Worm (Caenorhabditis elegans) whole organism, midembryonic: ENCODE results near the gene F57B1.6.

Experiments
- T22C8.4 ChIP-seq: fragments of 200-800 bp; sonication (Bioruptor generic); IDR thresholded peaks from 2 replicates; pipeline ENCODE4 v1.3.6; 2022; ENCODE audit warnings: missing genetic modification characterization, missing compliant biosample characterization
- cog-1 ChIP-seq: sonication (generic microtip); optimal IDR thresholded peaks from 2 replicates; lab custom pipeline; 2016; ENCODE audit warnings: missing genetic modification characterization, missing compliant biosample characterization
- flt-1 ChIP-seq: fragments of 200-800 bp; sonication (Bioruptor generic); IDR thresholded peaks from 2 replicates; pipeline ENCODE4 v1.3.6; 2022; ENCODE audit warnings: missing genetic modification characterization, missing compliant biosample characterization
- klf-2 ChIP-seq: fragments of 200-800 bp; sonication (Bioruptor generic); conservative IDR thresholded peaks from 2 replicates; pipeline ENCODE4 v1.3.6; 2022; ENCODE audit warnings: missing genetic modification reagents, missing genetic modification characterization, missing compliant biosample characterization
- med-1 ChIP-seq: sonication (generic microtip); optimal IDR thresholded peaks from 2 replicates; lab custom pipeline; 2017; ENCODE audit warnings: missing genetic modification characterization, mild to moderate bottlenecking, missing compliant biosample characterization, antibody characterized with exemption, missing genetic modification reagents; ENCODE audit not compliant: insufficient read depth
- ref-1 ChIP-seq: fragments of 200-800 bp; sonication (Bioruptor generic); conservative IDR thresholded peaks from 2 replicates; pipeline ENCODE4 v1.3.6; 2022; ENCODE audit warnings: missing genetic modification reagents, missing genetic modification characterization, missing compliant biosample characterization
- tab-1 ChIP-seq: fragments of 200-800 bp; sonication (Bioruptor generic); IDR thresholded peaks from 2 replicates; pipeline ENCODE4 v1.3.6; 2022; ENCODE audit warnings: missing genetic modification characterization, missing compliant biosample characterization
- ztf-23 ChIP-seq: fragments of 200-800 bp; sonication (Bioruptor generic); IDR thresholded peaks from 2 replicates; pipeline ENCODE4 v1.3.6; 2022; ENCODE audit warnings: missing genetic modification reagents, missing genetic modification characterization, missing compliant biosample characterization
- ztf-29 ChIP-seq: fragments of 200-800 bp; sonication (Bioruptor generic); IDR thresholded peaks from 2 replicates; pipeline ENCODE4 v1.3.6; 2022; ENCODE audit warnings: missing genetic modification reagents, missing genetic modification characterization, missing compliant biosample characterization

Gene F57B1.6

ce11 chrV:13206514-13206913 is 2.9 kb upstream of the F57B1.6 start:
- TF ChIP-seq cog-1 (no peak), klf-2 (GFP tag; lab: Robert Waterston, UW) (no peak), flt-1 (GFP tag; lab: Robert Waterston, UW) (no peak), ztf-29 (GFP tag; lab: Robert Waterston, UW) (no peak), ztf-23 (GFP tag; lab: Robert Waterston, UW) (no peak), tab-1 (GFP tag; lab: Robert Waterston, UW) (no peak), T22C8.4 (GFP tag; lab: Robert Waterston, UW) (no peak), ref-1 (GFP tag; lab: Robert Waterston, UW) (no peak), med-1 (GFP tag; lab: Kevin White, UChicago) (no peak)

ce11 chrV:13207426-13207825 is 2.0 kb upstream of the F57B1.6 start, which contains the start of gene F57B1.5:
Gene F57B1.5 (plus strand): TSS chrV:13207726.
- TF ChIP-seq klf-2 (GFP tag; lab: Robert Waterston, UW) (no peak), cog-1 (no peak), flt-1 (GFP tag; lab: Robert Waterston, UW) (no peak), T22C8.4 (GFP tag; lab: Robert Waterston, UW) (no peak), ztf-23 (GFP tag; lab: Robert Waterston, UW) (no peak), ztf-29 (GFP tag; lab: Robert Waterston, UW) (no peak), med-1 (GFP tag; lab: Kevin White, UChicago) (no peak), ref-1 (GFP tag; lab: Robert Waterston, UW) (no peak), tab-1 (GFP tag; lab: Robert Waterston, UW) (no peak)

DNA sequence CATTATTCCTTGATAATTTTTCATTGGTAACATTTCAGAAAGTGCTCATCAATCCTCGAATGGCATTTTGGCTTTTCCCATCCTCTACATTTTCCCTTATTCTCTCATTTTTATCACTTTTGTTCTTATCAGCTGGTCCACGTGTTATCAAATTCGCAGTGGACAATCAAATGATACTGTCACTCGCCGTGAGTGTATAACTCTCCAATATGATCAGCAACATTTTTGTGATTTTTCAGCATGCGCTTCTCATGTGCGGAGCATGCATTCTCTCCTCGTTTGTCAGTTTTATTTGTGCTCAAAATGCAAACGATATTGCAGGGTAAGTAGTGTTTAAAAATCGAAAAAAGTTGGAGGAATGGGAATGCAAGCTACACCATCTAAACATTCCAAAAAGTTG is 3.1 kb downstream of the F57B1.6 start:
- TF ChIP-seq med-1 (GFP tag; lab: Kevin White, UChicago) (no peak), flt-1 (GFP tag; lab: Robert Waterston, UW) (no peak), ztf-29 (GFP tag; lab: Robert Waterston, UW) (no peak), cog-1 (no peak), tab-1 (GFP tag; lab: Robert Waterston, UW) (no peak), klf-2 (GFP tag; lab: Robert Waterston, UW) (no peak), T22C8.4 (GFP tag; lab: Robert Waterston, UW) (no peak), ztf-23 (GFP tag; lab: Robert Waterston, UW) (no peak), ref-1 (GFP tag; lab: Robert Waterston, UW) (no peak)

- TF ChIP-seq ref-1 (GFP tag; lab: Robert Waterston, UW) (no peak), ztf-29 (GFP tag; lab: Robert Waterston, UW) (no peak), tab-1 (GFP tag; lab: Robert Waterston, UW) (no peak), med-1 (GFP tag; lab: Kevin White, UChicago) (no peak), klf-2 (GFP tag; lab: Robert Waterston, UW) (no peak), flt-1 (GFP tag; lab: Robert Waterston, UW) (no peak), cog-1 (no peak), T22C8.4 (GFP tag; lab: Robert Waterston, UW) (no peak), ztf-23 (GFP tag; lab: Robert Waterston, UW) (no peak)
Observed at ce11 chrV:13221066-13221465, 11.6 kb downstream of the F57B1.6 start.

ce11 chrV:13229538-13229937 is 20.1 kb downstream of the F57B1.6 start:
- TF ChIP-seq ref-1 (GFP tag; lab: Robert Waterston, UW) (no peak), flt-1 (GFP tag; lab: Robert Waterston, UW) (no peak), ztf-23 (GFP tag; lab: Robert Waterston, UW) (no peak), ztf-29 (GFP tag; lab: Robert Waterston, UW) (no peak), tab-1 (GFP tag; lab: Robert Waterston, UW) (no peak), T22C8.4 (GFP tag; lab: Robert Waterston, UW) (no peak)

DNA sequence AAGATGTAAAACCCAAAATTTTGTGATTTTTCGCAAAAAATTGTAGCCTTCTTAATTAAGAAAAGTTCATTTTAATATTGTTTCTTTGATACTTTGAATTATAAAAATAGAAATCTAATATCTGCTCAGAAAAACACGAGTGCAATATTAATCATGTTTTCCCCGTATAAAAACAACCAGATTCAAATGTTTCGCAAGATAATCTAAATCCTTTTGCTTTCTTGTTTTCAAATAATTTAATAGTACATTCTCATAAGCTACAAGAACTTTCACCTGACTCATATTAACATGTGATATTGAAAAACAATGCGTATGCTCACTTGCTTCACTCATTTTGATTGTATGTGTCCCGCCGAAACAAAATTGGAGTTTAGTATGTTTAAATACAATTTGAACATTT is 25.9 kb downstream of the F57B1.6 start:
- TF ChIP-seq flt-1 (GFP tag; lab: Robert Waterston, UW) (no peak), med-1 (GFP tag; lab: Kevin White, UChicago) (no peak), cog-1 (no peak), ref-1 (GFP tag; lab: Robert Waterston, UW) (no peak), ztf-23 (GFP tag; lab: Robert Waterston, UW) (no peak), ztf-29 (GFP tag; lab: Robert Waterston, UW) (no peak), tab-1 (GFP tag; lab: Robert Waterston, UW) (no peak), klf-2 (GFP tag; lab: Robert Waterston, UW) (no peak), T22C8.4 (GFP tag; lab: Robert Waterston, UW) (no peak)

- no peak for TF ChIP-seq klf-2 (GFP tag; lab: Robert Waterston, UW)
- no peak for TF ChIP-seq T22C8.4 (GFP tag; lab: Robert Waterston, UW)
- TF ChIP-seq med-1 (GFP tag; lab: Kevin White, UChicago): no peak
- no peak for TF ChIP-seq cog-1
- no peak for TF ChIP-seq tab-1 (GFP tag; lab: Robert Waterston, UW)
- TF ChIP-seq ztf-23 (GFP tag; lab: Robert Waterston, UW): no peak
- no peak for TF ChIP-seq flt-1 (GFP tag; lab: Robert Waterston, UW)
- no peak for TF ChIP-seq ref-1 (GFP tag; lab: Robert Waterston, UW)
- no peak for TF ChIP-seq ztf-29 (GFP tag; lab: Robert Waterston, UW)
Observed at ce11 chrV:13236507-13236906, 27.1 kb downstream of the F57B1.6 start, which contains the start of gene dmd-10. Gene dmd-10 (minus strand): TSS chrV:13236607.

ce11 chrV:13239720-13240119 is 30.3 kb downstream of the F57B1.6 start:
- TF ChIP-seq tab-1 (GFP tag; lab: Robert Waterston, UW): 0 out of 2 replicates have a peak, but pooled peaks have one; percentile 41

- TF ChIP-seq T22C8.4 (GFP tag; lab: Robert Waterston, UW) (no peak), cog-1 (no peak), ref-1 (GFP tag; lab: Robert Waterston, UW) (no peak)
Observed at ce11 chrV:13243205-13243604, 33.8 kb downstream of the F57B1.6 start.

ce11 chrV:13249436-13249835 is 40.0 kb downstream of the F57B1.6 start, which contains the start of gene odr-3:
Gene odr-3 (minus strand): TSS chrV:13249536.
- TF ChIP-seq cog-1: no peak
- TF ChIP-seq med-1 (GFP tag; lab: Kevin White, UChicago): no peak
- TF ChIP-seq ztf-29 (GFP tag; lab: Robert Waterston, UW): no peak
- TF ChIP-seq klf-2 (GFP tag; lab: Robert Waterston, UW): no peak
- TF ChIP-seq tab-1 (GFP tag; lab: Robert Waterston, UW): no peak
- TF ChIP-seq ref-1 (GFP tag; lab: Robert Waterston, UW): no peak
- TF ChIP-seq flt-1 (GFP tag; lab: Robert Waterston, UW): no peak
- TF ChIP-seq ztf-23 (GFP tag; lab: Robert Waterston, UW): no peak
- TF ChIP-seq T22C8.4 (GFP tag; lab: Robert Waterston, UW): no peak
